Fruit fly (Drosophila melanogaster) whole organism, embryonic: ENCODE measurements around the gene Cdc23.
A peak's percentile ranks its signal among the peaks of the same experiment; 100 is the strongest.

ENCODE experiments used
- Aef1 ChIP-seq: fragments of 200-800 bp; sonication (Bioruptor generic); IDR thresholded peaks from 3 replicates; pipeline ENCODE4 v1.3.6; 2022; ENCODE audit warnings: missing biosample characterization, missing genetic modification characterization
- CG10147 ChIP-seq: fragments of 200-800 bp; sonication (Bioruptor generic); optimal IDR thresholded peaks from 2 replicates; lab custom pipeline; 2019; ENCODE audit warnings: missing biosample characterization, mild to moderate bottlenecking, missing genetic modification characterization, moderate library complexity
- CG11093 ChIP-seq: fragments of 200-800 bp; sonication (Bioruptor generic); IDR thresholded peaks from 3 replicates; pipeline ENCODE4 v1.3.6; 2022; ENCODE audit warnings: missing biosample characterization, missing genetic modification characterization
- CG11695 ChIP-seq: fragments of 200-800 bp; sonication (Bioruptor generic); IDR thresholded peaks from 3 replicates; pipeline ENCODE4 v1.3.6; 2022; ENCODE audit warnings: missing biosample characterization, missing genetic modification characterization
- CG11696 ChIP-seq: fragments of 200-800 bp; sonication (Bioruptor generic); IDR thresholded peaks from 2 replicates; pipeline ENCODE4 v1.3.6; 2022; ENCODE audit warnings: missing biosample characterization, missing genetic modification characterization
- CG1233 ChIP-seq: fragments of 200-800 bp; sonication (Bioruptor generic); optimal IDR thresholded peaks from 4 replicates; lab custom pipeline; 2018; ENCODE audit warnings: missing biosample characterization, mild to moderate bottlenecking, missing genetic modification characterization
- CG13624 ChIP-seq: fragments of 200-800 bp; sonication (Bioruptor generic); optimal IDR thresholded peaks from 2 replicates; lab custom pipeline; 2016; ENCODE audit warnings: missing biosample characterization, missing genetic modification characterization
- CG16779 ChIP-seq: fragments of 200-800 bp; sonication (Bioruptor generic); IDR thresholded peaks from 2 replicates; pipeline ENCODE4 v1.3.6; 2022; ENCODE audit warnings: missing biosample characterization, missing genetic modification characterization
- CG16815 ChIP-seq: fragments of 200-800 bp; sonication (Bioruptor generic); optimal IDR thresholded peaks from 3 replicates; lab custom pipeline; 2017; ENCODE audit warnings: missing biosample characterization, mild to moderate bottlenecking, missing genetic modification characterization
- CG17612 ChIP-seq: fragments of 200-800 bp; sonication (Bioruptor generic); IDR thresholded peaks from 2 replicates; pipeline ENCODE4 v1.3.6; 2022; ENCODE audit warnings: missing biosample characterization, missing genetic modification characterization
- CG2889 ChIP-seq: fragments of 200-800 bp; sonication (Bioruptor generic); IDR thresholded peaks from 3 replicates; pipeline ENCODE4 v1.3.6; 2022; ENCODE audit warnings: missing biosample characterization, missing genetic modification characterization
- CG32767 ChIP-seq: fragments of 200-800 bp; sonication (Bioruptor generic); IDR thresholded peaks from 2 replicates; pipeline ENCODE4 v1.3.6; 2022; ENCODE audit warnings: missing biosample characterization, missing genetic modification characterization
- CG3281 ChIP-seq: fragments of 200-800 bp; sonication (Bioruptor generic); optimal IDR thresholded peaks from 3 replicates; lab custom pipeline; 2017; ENCODE audit warnings: missing biosample characterization, mild to moderate bottlenecking, missing genetic modification characterization
- CG4820 ChIP-seq: fragments of 200-800 bp; sonication (Bioruptor generic); optimal IDR thresholded peaks from 3 replicates; lab custom pipeline; 2016; ENCODE audit warnings: missing biosample characterization, missing genetic modification characterization
- CG6175 ChIP-seq: fragments of 200-800 bp; sonication (Bioruptor generic); IDR thresholded peaks from 3 replicates; pipeline ENCODE4 v1.3.6; 2022; ENCODE audit warnings: missing biosample characterization, missing genetic modification characterization
- CG6654 ChIP-seq: fragments of 200-800 bp; sonication (Bioruptor generic); optimal IDR thresholded peaks from 2 replicates; lab custom pipeline; 2017; ENCODE audit warnings: missing biosample characterization, mild to moderate bottlenecking, missing genetic modification characterization
- CG6683 ChIP-seq: fragments of 200-800 bp; sonication (Bioruptor generic); optimal IDR thresholded peaks from 2 replicates; lab custom pipeline; 2017; ENCODE audit warnings: missing biosample characterization, mild to moderate bottlenecking, missing genetic modification characterization, missing genetic modification reagents
- CG6765 ChIP-seq: fragments of 200-800 bp; sonication (Bioruptor generic); optimal IDR thresholded peaks from 3 replicates; lab custom pipeline; 2017; ENCODE audit warnings: missing biosample characterization, mild to moderate bottlenecking, missing genetic modification characterization
- CG8281 ChIP-seq: fragments of 200-800 bp; sonication (Bioruptor generic); optimal IDR thresholded peaks from 2 replicates; lab custom pipeline; 2018; ENCODE audit warnings: missing biosample characterization, mild to moderate bottlenecking, missing genetic modification characterization, moderate library complexity
- D19A ChIP-seq: fragments of 200-800 bp; optimal IDR thresholded peaks from 3 replicates; lab custom pipeline; 2019; ENCODE audit warnings: missing biosample characterization, mild to moderate bottlenecking, missing genetic modification characterization, moderate library complexity
- ERR ChIP-seq: fragments of 200-800 bp; sonication (Bioruptor generic); optimal IDR thresholded peaks from 2 replicates; lab custom pipeline; 2016; ENCODE audit warnings: missing biosample characterization, missing genetic modification characterization
- Fer1 ChIP-seq: fragments of 200-800 bp; sonication (Bioruptor generic); optimal IDR thresholded peaks from 2 replicates; lab custom pipeline; 2017; ENCODE audit warnings: missing biosample characterization, mild to moderate bottlenecking, missing genetic modification characterization
- Fer2 ChIP-seq: fragments of 200-800 bp; sonication (Bioruptor generic); optimal IDR thresholded peaks from 2 replicates; lab custom pipeline; 2018; ENCODE audit warnings: missing biosample characterization, mild to moderate bottlenecking, missing genetic modification characterization, moderate library complexity
- HHEX ChIP-seq: fragments of 200-800 bp; sonication (Bioruptor generic); optimal IDR thresholded peaks from 3 replicates; lab custom pipeline; 2017; ENCODE audit warnings: missing biosample characterization, mild to moderate bottlenecking, missing genetic modification characterization, missing genetic modification reagents
- Hand ChIP-seq: fragments of 200-800 bp; sonication (Bioruptor generic); optimal IDR thresholded peaks from 2 replicates; lab custom pipeline; 2017; ENCODE audit warnings: mild to moderate bottlenecking, missing biosample characterization, missing genetic modification reagents, missing genetic modification characterization
- Hr78 ChIP-seq, 2 experiments: fragments of 200-800 bp in 1 of 2; fragments of >200 bp in 1 of 2; sonication (Bioruptor generic) in 1 of 2; optimal IDR thresholded peaks; 2 replicates each; lab custom pipeline; 2017 to 2019; ENCODE audit warnings: missing biosample characterization in 2 of 2, missing genetic modification characterization in 2 of 2, mild to moderate bottlenecking in 1 of 2, moderate library complexity in 1 of 2
- Lhr ChIP-seq: fragments of 200-800 bp; sonication (Bioruptor generic); optimal IDR thresholded peaks from 3 replicates; lab custom pipeline; 2017; ENCODE audit warnings: mild to moderate bottlenecking, missing biosample characterization, missing genetic modification reagents, missing genetic modification characterization
- NFAT ChIP-seq: fragments of 200-800 bp; sonication (Bioruptor generic); IDR thresholded peaks from 2 replicates; pipeline ENCODE4 v1.3.6; 2022; ENCODE audit warnings: missing biosample characterization, missing genetic modification characterization
- NfI ChIP-seq: fragments of 200-800 bp; sonication (Bioruptor generic); optimal IDR thresholded peaks from 3 replicates; lab custom pipeline; 2018; ENCODE audit warnings: missing biosample characterization, mild to moderate bottlenecking, missing genetic modification characterization, moderate library complexity
- Sox100B ChIP-seq: fragments of 200-800 bp; sonication (Bioruptor generic); optimal IDR thresholded peaks from 3 replicates; lab custom pipeline; 2018; ENCODE audit warnings: missing biosample characterization, mild to moderate bottlenecking, missing genetic modification characterization
- Trl ChIP-seq, 3 experiments: fragments of >200 bp in 2 of 3; fragments of 200-800 bp in 1 of 3; sonication (Bioruptor generic) in 1 of 3; optimal IDR thresholded peaks; 2 replicates in 1 of 3; 3 replicates in 2 of 3; lab custom pipeline; 2016 to 2017; ENCODE audit warnings: missing biosample characterization in 1 of 3, missing genetic modification characterization in 1 of 3
- Xbp1 ChIP-seq: fragments of 200-800 bp; sonication (Bioruptor generic); optimal IDR thresholded peaks from 3 replicates; lab custom pipeline; 2016; ENCODE audit warnings: missing biosample characterization, mild to moderate bottlenecking, missing genetic modification characterization
- az2 ChIP-seq: fragments of 200-800 bp; sonication (Bioruptor generic); optimal IDR thresholded peaks from 3 replicates; lab custom pipeline; 2016; ENCODE audit warnings: missing biosample characterization, missing genetic modification characterization
- cato ChIP-seq: fragments of 200-800 bp; sonication (Bioruptor generic); optimal IDR thresholded peaks from 2 replicates; lab custom pipeline; 2016; ENCODE audit warnings: missing biosample characterization, missing genetic modification characterization, borderline replicate concordance
- chinmo ChIP-seq: fragments of 200-800 bp; sonication (Bioruptor generic); IDR thresholded peaks from 4 replicates; pipeline ENCODE4 v1.3.6; 2022; ENCODE audit warnings: missing biosample characterization, missing genetic modification characterization; ENCODE audit not compliant: partially characterized antibody
- crp ChIP-seq, 2 experiments: fragments of 200-800 bp; sonication (Bioruptor generic); optimal IDR thresholded peaks; 2 replicates in 1 of 2; 3 replicates in 1 of 2; lab custom pipeline; 2017; ENCODE audit warnings: missing biosample characterization in 2 of 2, missing genetic modification characterization in 2 of 2, mild to moderate bottlenecking in 1 of 2, moderate library complexity in 1 of 2
- dati ChIP-seq: fragments of 200-800 bp; sonication (Bioruptor generic); IDR thresholded peaks from 2 replicates; pipeline ENCODE4 v1.3.6; 2022; ENCODE audit warnings: missing biosample characterization, missing genetic modification characterization
- inv ChIP-seq: fragments of 200-800 bp; sonication (Bioruptor generic); IDR thresholded peaks from 2 replicates; pipeline ENCODE4 v1.3.6; 2022; ENCODE audit warnings: missing biosample characterization, missing genetic modification characterization; ENCODE audit not compliant: partially characterized antibody
- kay ChIP-seq: fragments of 200-800 bp; sonication (Bioruptor generic); optimal IDR thresholded peaks from 2 replicates; lab custom pipeline; 2016; ENCODE audit warnings: missing biosample characterization, missing genetic modification characterization
- luna ChIP-seq: fragments of 200-800 bp; sonication (Bioruptor generic); optimal IDR thresholded peaks from 2 replicates; lab custom pipeline; 2016; ENCODE audit warnings: missing biosample characterization, missing genetic modification characterization
- nmo ChIP-seq: fragments of 200-800 bp; sonication (Bioruptor generic); optimal IDR thresholded peaks from 2 replicates; lab custom pipeline; 2018; ENCODE audit warnings: missing biosample characterization, mild to moderate bottlenecking, missing genetic modification characterization, moderate library complexity
- pros ChIP-seq: fragments of 200-800 bp; sonication (Bioruptor generic); optimal IDR thresholded peaks from 3 replicates; lab custom pipeline; 2019; ENCODE audit warnings: missing biosample characterization, mild to moderate bottlenecking, missing genetic modification characterization, moderate library complexity
- sens ChIP-seq: fragments of 200-800 bp; sonication (Bioruptor generic); peaks from one replicate; lab custom pipeline; 2016; ENCODE audit warnings: missing biosample characterization, missing genetic modification characterization
- slbo ChIP-seq: fragments of 200-800 bp; sonication (Bioruptor generic); IDR thresholded peaks from 2 replicates; pipeline ENCODE4 v1.3.6; 2022; ENCODE audit warnings: missing biosample characterization, missing genetic modification characterization
- ttk ChIP-seq: fragments of 200-800 bp; sonication (Bioruptor generic); IDR thresholded peaks from 2 replicates; pipeline ENCODE4 v2.1.2; 2022; ENCODE audit warnings: missing biosample characterization, missing genetic modification characterization

The Cdc23 gene

dm6 chr2L:20416754-20417563 lies 42.2 kb upstream of the Cdc23 start, which contains the start of the genes CG10949 and Arpc2 (continued):
- no peak for TF ChIP-seq Hand
- peak; percentile 64 for TF ChIP-seq Sox100B (GFP tag; lab: Kevin White, UChicago)
- no peak for TF ChIP-seq dati (GFP tag; lab: Robert Waterston, UW)
- TF ChIP-seq nmo (GFP tag; lab: Kevin White, UChicago) = peak; percentile 54
- TF ChIP-seq Xbp1 (GFP tag; lab: Kevin White, UChicago) = peak; percentile 65
- TF ChIP-seq inv = peak; percentile 60; the same call in 1 of the 2 replicates
- TF ChIP-seq CG16779 (GFP tag; lab: Robert Waterston, UW) = no peak
- peak; percentile 68 to 83 for TF ChIP-seq Trl (optimal IDR thresholded peaks at IDR 0.05; lab: Kevin White, UChicago)
- TF ChIP-seq Trl (GFP tag; optimal IDR thresholded peaks at IDR 0.05; lab: Kevin White, UChicago) = no peak
- 0 out of 3 replicates have a peak, but pooled peaks have one; percentile 10 for TF ChIP-seq Aef1 (GFP tag; lab: Robert Waterston, UW)
- peak; percentile 12 for TF ChIP-seq CG6765 (GFP tag; lab: Kevin White, UChicago)
- peak; percentile 52 for TF ChIP-seq az2 (GFP tag; lab: Kevin White, UChicago)
- TF ChIP-seq pros (GFP tag; lab: Kevin White, UChicago) = peak; percentile 58
- TF ChIP-seq NfI (GFP tag; lab: Kevin White, UChicago) = peak; percentile 41
- peak; percentile 67 for TF ChIP-seq Lhr (GFP tag; lab: Kevin White, UChicago)
- peak; percentile 34 for TF ChIP-seq D19A (tag; lab: Kevin White, UChicago)
- TF ChIP-seq CG11695 (GFP tag; lab: Robert Waterston, UW) = 0 out of 3 replicates have a peak, but pooled peaks have one; percentile 20
- TF ChIP-seq CG8281 (tag; lab: Kevin White, UChicago) = peak; percentile 52
- peak; percentile 39 for TF ChIP-seq CG16815 (GFP tag; lab: Kevin White, UChicago)
- peak; percentile 21 for TF ChIP-seq Fer1
- no peak for TF ChIP-seq CG6654 (GFP tag; lab: Kevin White, UChicago)

- TF ChIP-seq kay (GFP tag; lab: Kevin White, UChicago) = peak; percentile 72
- TF ChIP-seq chinmo = peak; percentile 35; the same call in 2 of the 4 replicates
- TF ChIP-seq CG10147 (GFP tag; lab: Kevin White, UChicago) = no peak
- no peak for TF ChIP-seq Hr78 (GFP tag; optimal IDR thresholded peaks at IDR 0.05; lab: Kevin White, UChicago)
- peak; percentile 52; the same call in 1 of the 2 replicates for TF ChIP-seq slbo (GFP tag; lab: Robert Waterston, UW)
- no peak for TF ChIP-seq CG4820 (GFP tag; lab: Kevin White, UChicago)
- no peak for TF ChIP-seq CG6654 (GFP tag; lab: Kevin White, UChicago)
- TF ChIP-seq CG11093 = 0 out of 3 replicates have a peak, but pooled peaks have one; percentile 12
- no peak for TF ChIP-seq HHEX (GFP tag; lab: Kevin White, UChicago)
- no peak for TF ChIP-seq luna (GFP tag; lab: Kevin White, UChicago)
- TF ChIP-seq CG1233 (GFP tag; lab: Kevin White, UChicago) = peak; percentile 7
- no peak for TF ChIP-seq CG32767 (GFP tag; lab: Robert Waterston, UW)
- peak; percentile 78 for TF ChIP-seq sens (GFP tag; lab: Kevin White, UChicago)
- no peak for TF ChIP-seq CG13624
- no peak for TF ChIP-seq cato (GFP tag; lab: Kevin White, UChicago)
- TF ChIP-seq ttk (GFP tag; lab: Robert Waterston, UW) = no peak
- no peak for TF ChIP-seq CG2889 (GFP tag; lab: Robert Waterston, UW)
- TF ChIP-seq CG3281 (GFP tag; lab: Kevin White, UChicago) = peak; percentile 27
- TF ChIP-seq Sox100B (GFP tag; lab: Kevin White, UChicago) = peak; percentile 22
- 0 out of 2 replicates have a peak, but pooled peaks have one; percentile 23 for TF ChIP-seq NFAT
- TF ChIP-seq Fer2 = no peak
- TF ChIP-seq ERR (GFP tag; lab: Kevin White, UChicago) = no peak
- TF ChIP-seq crp (GFP tag; optimal IDR thresholded peaks at IDR 0.05; lab: Kevin White, UChicago) = no peak
- TF ChIP-seq D19A (tag; lab: Kevin White, UChicago) = no peak
- TF ChIP-seq CG6175 (GFP tag; lab: Robert Waterston, UW) = no peak
- TF ChIP-seq CG6683 (GFP tag; lab: Kevin White, UChicago) = no peak
- TF ChIP-seq CG17612 (GFP tag; lab: Robert Waterston, UW) = no peak
- TF ChIP-seq CG11696 (GFP tag; lab: Robert Waterston, UW) = no peak
These were observed 41.4 kb upstream of the Cdc23 start for dm6 chr2L:20417597-20418286.
